Worm (Caenorhabditis elegans): ENCODE data around the gene gmeb-1.

The gmeb-1 gene

DNA sequence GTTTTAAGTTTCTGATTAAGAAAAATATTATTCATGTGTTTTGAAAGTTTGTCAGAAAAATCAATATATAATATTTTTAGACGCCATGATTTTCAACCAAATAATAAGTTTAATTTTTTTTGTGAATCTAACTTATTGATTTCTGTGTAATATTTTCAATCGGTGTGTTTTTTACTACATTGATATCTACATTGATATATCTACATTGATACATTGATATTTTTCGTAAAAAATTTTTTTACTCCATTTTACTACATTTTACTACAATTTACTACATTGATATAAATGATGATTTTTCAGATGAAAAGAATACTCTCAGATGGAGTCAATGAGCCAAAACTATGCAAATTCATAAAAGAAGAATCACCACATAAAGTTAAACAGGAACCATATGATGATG is at the start of gene gmeb-1:
gmeb-1 (plus strand) TSS at position 301 of the 400 bp plus-strand sequence.
- TF ChIP-seq hnd-1 (tag; optimal IDR thresholded peaks at IDR 0.05) (no peak), pes-1 (GFP tag; IDR thresholded peaks at IDR 0.05) (no peak), F13C5.2 (tag; optimal IDR thresholded peaks at IDR 0.05) (no peak), aly-1 (tag; optimal IDR thresholded peaks at IDR 0.05) (no peak), tbx-11 (GFP tag; IDR thresholded peaks at IDR 0.05) (no peak), tra-4 (tag; optimal IDR thresholded peaks at IDR 0.05) (no peak), hmg-4 (GFP tag; optimal IDR thresholded peaks at IDR 0.05) (no peak), ets-7 (tag; optimal IDR thresholded peaks at IDR 0.05) (no peak), B0310.2 (tag; optimal IDR thresholded peaks at IDR 0.05) (no peak), tbx-37 (GFP tag; conservative IDR thresholded peaks at IDR 0.05) (no peak), hmbx-1 (tag; optimal IDR thresholded peaks at IDR 0.05) (no peak), ceh-13 (GFP tag; optimal IDR thresholded peaks at IDR 0.05) (no peak), ama-1 (optimal IDR thresholded peaks at IDR 0.05) (no peak), flt-1 (GFP tag; IDR thresholded peaks at IDR 0.05) (no peak), scrt-1 (GFP tag; IDR thresholded peaks at IDR 0.05) (no peak), sea-1 (GFP tag; conservative IDR thresholded peaks at IDR 0.05) (no peak), ceh-36 (tag; optimal IDR thresholded peaks at IDR 0.05) (no peak)

DNA sequence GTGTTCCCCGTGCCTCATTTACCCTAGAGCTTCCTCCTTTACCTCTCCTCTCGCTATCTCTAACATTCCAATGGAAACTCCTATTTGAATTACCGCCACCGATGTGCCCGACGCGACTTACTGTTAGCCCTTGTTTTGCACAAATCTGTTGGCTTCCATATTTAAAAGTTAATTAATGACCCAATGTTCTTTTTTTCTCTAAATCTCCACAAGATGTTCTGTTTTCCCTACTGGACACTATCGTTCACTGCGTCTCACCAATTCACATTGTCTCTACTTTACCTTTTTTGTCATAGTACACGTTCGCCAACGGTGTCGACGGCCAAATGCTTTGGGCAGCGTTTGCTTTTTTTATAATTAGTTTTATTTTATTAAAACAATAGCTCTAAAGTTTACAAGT is 18.8 kb upstream of the gmeb-1 start:
- TF ChIP-seq ceh-13 (GFP tag; optimal IDR thresholded peaks at IDR 0.05), result peak; percentile 19
- TF ChIP-seq hmg-4 (GFP tag; optimal IDR thresholded peaks at IDR 0.05), result no peak

DNA sequence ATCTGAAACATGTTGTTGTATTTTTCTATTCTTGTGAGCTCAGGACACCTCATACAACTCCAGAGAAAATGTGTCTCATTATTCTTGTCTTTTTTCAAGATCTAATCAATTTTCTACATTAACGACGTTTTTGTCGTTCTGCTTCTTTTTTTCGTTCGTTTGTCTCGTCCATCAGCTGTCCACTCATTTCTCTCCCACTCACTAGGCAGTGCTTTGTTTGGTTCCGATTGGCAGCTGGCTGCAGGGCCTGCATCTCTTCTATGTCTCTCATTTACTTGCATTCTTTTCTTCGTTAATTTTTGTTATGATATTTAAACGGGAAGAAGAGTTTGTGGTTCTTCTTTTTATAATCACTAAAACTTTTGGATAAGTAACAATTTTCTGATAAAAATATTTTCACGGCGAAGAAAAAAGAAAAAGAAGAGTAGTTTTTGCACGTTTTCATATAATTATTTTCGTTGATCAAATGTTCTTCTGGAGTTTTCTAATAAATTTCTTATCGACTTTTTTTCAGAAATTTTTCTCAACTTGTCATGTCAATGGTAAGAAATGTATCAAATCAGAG is 17.9 kb upstream of the gmeb-1 start, which contains the start of gene 2L52.1:
2L52.1 (plus strand) TSS at position 515 of the 565 bp plus-strand sequence.
- no peak for TF ChIP-seq hmg-4 (GFP tag; optimal IDR thresholded peaks at IDR 0.05)
- no peak for TF ChIP-seq B0310.2 (tag; optimal IDR thresholded peaks at IDR 0.05)
- TF ChIP-seq F13C5.2 (tag; optimal IDR thresholded peaks at IDR 0.05), result no peak
- no peak for TF ChIP-seq ets-7 (tag; optimal IDR thresholded peaks at IDR 0.05)
- no peak for TF ChIP-seq ceh-13 (GFP tag; optimal IDR thresholded peaks at IDR 0.05)
- no peak for TF ChIP-seq ceh-36 (tag; optimal IDR thresholded peaks at IDR 0.05)
- no peak for TF ChIP-seq scrt-1 (GFP tag; IDR thresholded peaks at IDR 0.05)
- TF ChIP-seq tra-4 (tag; optimal IDR thresholded peaks at IDR 0.05), result no peak
- no peak for TF ChIP-seq tbx-11 (GFP tag; IDR thresholded peaks at IDR 0.05)
- no peak for TF ChIP-seq pes-1 (GFP tag; IDR thresholded peaks at IDR 0.05)
- TF ChIP-seq hmbx-1 (tag; optimal IDR thresholded peaks at IDR 0.05), result no peak
- TF ChIP-seq aly-1 (tag; optimal IDR thresholded peaks at IDR 0.05), result no peak
- no peak for TF ChIP-seq flt-1 (GFP tag; IDR thresholded peaks at IDR 0.05)
- TF ChIP-seq tbx-37 (GFP tag; conservative IDR thresholded peaks at IDR 0.05), result no peak
- no peak for TF ChIP-seq ama-1 (optimal IDR thresholded peaks at IDR 0.05)
- TF ChIP-seq hnd-1 (tag; optimal IDR thresholded peaks at IDR 0.05), result no peak
- no peak for TF ChIP-seq sea-1 (GFP tag; conservative IDR thresholded peaks at IDR 0.05)

DNA sequence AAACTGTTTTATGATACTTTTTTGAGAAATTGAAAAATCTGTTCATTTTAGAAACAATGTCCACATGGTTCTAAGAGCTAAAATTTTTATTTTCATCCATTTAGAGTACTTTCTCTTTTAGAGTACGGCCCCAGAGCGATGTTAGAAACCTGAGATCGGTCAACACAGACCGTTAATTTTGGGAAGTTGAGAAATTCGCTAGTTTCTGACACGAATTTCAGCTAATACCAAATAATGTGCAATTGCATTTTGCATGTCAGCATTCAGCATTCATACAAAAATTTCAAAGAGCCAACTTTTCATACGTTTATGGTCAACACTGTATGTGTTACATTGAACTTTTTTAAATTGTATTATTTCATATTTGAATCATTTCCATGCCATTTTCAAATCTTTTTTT is 14.5 kb upstream of the gmeb-1 start:
- no peak for TF ChIP-seq F13C5.2 (tag; optimal IDR thresholded peaks at IDR 0.05)
- no peak for TF ChIP-seq tra-4 (tag; optimal IDR thresholded peaks at IDR 0.05)
- TF ChIP-seq scrt-1 (GFP tag; IDR thresholded peaks at IDR 0.05), result no peak
- TF ChIP-seq hmg-4 (GFP tag; optimal IDR thresholded peaks at IDR 0.05), result no peak
- no peak for TF ChIP-seq sea-1 (GFP tag; conservative IDR thresholded peaks at IDR 0.05)
- TF ChIP-seq aly-1 (tag; optimal IDR thresholded peaks at IDR 0.05), result no peak
- no peak for TF ChIP-seq ets-7 (tag; optimal IDR thresholded peaks at IDR 0.05)
- no peak for TF ChIP-seq ceh-36 (tag; optimal IDR thresholded peaks at IDR 0.05)
- no peak for TF ChIP-seq tbx-37 (GFP tag; conservative IDR thresholded peaks at IDR 0.05)

DNA sequence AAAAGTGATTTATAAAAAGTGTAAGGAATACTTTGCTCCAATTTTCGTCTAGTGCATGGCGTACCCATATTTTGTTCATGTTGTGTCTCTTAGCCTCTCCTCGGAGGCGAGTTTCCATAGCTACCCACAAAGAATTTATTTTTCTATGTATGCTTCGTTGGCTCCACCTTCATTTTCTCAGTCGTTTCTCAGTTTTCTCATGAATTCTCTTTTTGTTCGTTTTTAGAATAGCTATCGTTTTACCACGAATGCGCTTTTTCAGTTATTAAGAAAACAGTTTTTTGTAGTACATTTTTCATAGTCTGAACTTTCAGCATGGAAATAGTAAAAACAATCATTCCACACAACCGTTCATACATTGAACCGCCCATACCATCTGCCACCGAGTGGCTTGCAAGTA is 13.0 kb upstream of the gmeb-1 start, which contains the start of gene osta-1:
osta-1 (plus strand) TSS at position 309 of the 400 bp plus-strand sequence.
- TF ChIP-seq ets-7 (tag; optimal IDR thresholded peaks at IDR 0.05) (no peak), hmg-4 (GFP tag; optimal IDR thresholded peaks at IDR 0.05) (no peak), F13C5.2 (tag; optimal IDR thresholded peaks at IDR 0.05) (no peak), tbx-11 (GFP tag; IDR thresholded peaks at IDR 0.05) (no peak), B0310.2 (tag; optimal IDR thresholded peaks at IDR 0.05) (no peak), sea-1 (GFP tag; conservative IDR thresholded peaks at IDR 0.05) (no peak), hnd-1 (tag; optimal IDR thresholded peaks at IDR 0.05) (no peak), scrt-1 (GFP tag; IDR thresholded peaks at IDR 0.05) (no peak), aly-1 (tag; optimal IDR thresholded peaks at IDR 0.05) (no peak)

DNA sequence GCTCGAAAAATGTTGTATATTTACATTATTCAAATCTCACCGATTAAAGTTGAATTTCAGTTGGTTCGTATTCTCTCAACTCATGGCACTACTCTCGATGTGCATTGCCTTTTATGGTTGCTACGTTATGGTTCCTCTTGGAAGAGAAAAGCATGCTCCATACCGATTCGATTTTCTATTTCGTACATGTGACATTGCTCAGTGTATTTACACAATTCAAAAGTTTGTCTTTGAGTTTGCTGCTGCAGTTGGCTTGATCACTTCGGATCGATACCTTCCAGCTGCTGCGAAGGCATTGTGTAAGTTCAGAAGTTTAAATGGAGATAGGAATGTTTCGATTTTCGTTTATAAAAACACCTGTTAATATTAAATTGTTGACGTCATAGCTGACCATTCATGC is 11.1 kb upstream of the gmeb-1 start:
- no peak for TF ChIP-seq hmbx-1 (tag; optimal IDR thresholded peaks at IDR 0.05)
- TF ChIP-seq ets-7 (tag; optimal IDR thresholded peaks at IDR 0.05), result no peak
- TF ChIP-seq tbx-37 (GFP tag; conservative IDR thresholded peaks at IDR 0.05), result no peak
- TF ChIP-seq sea-1 (GFP tag; conservative IDR thresholded peaks at IDR 0.05), result no peak
- TF ChIP-seq tra-4 (tag; optimal IDR thresholded peaks at IDR 0.05), result no peak
- no peak for TF ChIP-seq tbx-11 (GFP tag; IDR thresholded peaks at IDR 0.05)
- TF ChIP-seq pes-1 (GFP tag; IDR thresholded peaks at IDR 0.05), result no peak
- no peak for TF ChIP-seq scrt-1 (GFP tag; IDR thresholded peaks at IDR 0.05)
- no peak for TF ChIP-seq aly-1 (tag; optimal IDR thresholded peaks at IDR 0.05)
- TF ChIP-seq ama-1 (optimal IDR thresholded peaks at IDR 0.05), result no peak
- no peak for TF ChIP-seq F13C5.2 (tag; optimal IDR thresholded peaks at IDR 0.05)
- no peak for TF ChIP-seq ceh-13 (GFP tag; optimal IDR thresholded peaks at IDR 0.05)
- no peak for TF ChIP-seq hmg-4 (GFP tag; optimal IDR thresholded peaks at IDR 0.05)
- no peak for TF ChIP-seq flt-1 (GFP tag; IDR thresholded peaks at IDR 0.05)
- TF ChIP-seq hnd-1 (tag; optimal IDR thresholded peaks at IDR 0.05), result no peak
- TF ChIP-seq ceh-36 (tag; optimal IDR thresholded peaks at IDR 0.05), result no peak
- TF ChIP-seq B0310.2 (tag; optimal IDR thresholded peaks at IDR 0.05), result no peak

DNA sequence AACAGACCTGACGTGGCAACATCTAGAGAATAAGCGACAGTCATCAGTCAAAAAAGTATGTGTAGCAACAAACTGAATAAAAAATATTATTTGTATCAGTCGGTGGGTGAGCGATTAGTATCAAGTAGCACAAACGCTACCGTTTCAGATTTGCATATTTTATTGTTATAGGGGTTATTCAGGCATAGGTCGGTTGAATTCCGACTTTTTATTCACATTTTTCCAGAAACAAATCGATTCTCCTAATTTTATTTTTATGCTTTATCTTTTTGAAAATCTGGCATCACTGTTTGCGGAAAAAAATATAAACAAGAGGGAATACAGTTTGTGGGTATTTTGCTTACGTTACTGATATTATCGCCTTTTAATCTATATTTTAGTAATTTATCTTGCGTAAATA is 7.6 kb upstream of the gmeb-1 start, which contains the start of gene best-4:
best-4 (minus strand) TSS at position 101 of the 400 bp plus-strand sequence.
- no peak for TF ChIP-seq scrt-1 (GFP tag; IDR thresholded peaks at IDR 0.05)
- TF ChIP-seq ceh-13 (GFP tag; optimal IDR thresholded peaks at IDR 0.05), result no peak
- TF ChIP-seq hmg-4 (GFP tag; optimal IDR thresholded peaks at IDR 0.05), result no peak
- no peak for TF ChIP-seq flt-1 (GFP tag; IDR thresholded peaks at IDR 0.05)
- TF ChIP-seq tbx-11 (GFP tag; IDR thresholded peaks at IDR 0.05), result no peak
- TF ChIP-seq F13C5.2 (tag; optimal IDR thresholded peaks at IDR 0.05), result no peak
- no peak for TF ChIP-seq hmbx-1 (tag; optimal IDR thresholded peaks at IDR 0.05)
- TF ChIP-seq B0310.2 (tag; optimal IDR thresholded peaks at IDR 0.05), result no peak
- no peak for TF ChIP-seq tbx-37 (GFP tag; conservative IDR thresholded peaks at IDR 0.05)
- no peak for TF ChIP-seq pes-1 (GFP tag; IDR thresholded peaks at IDR 0.05)
